Worm (Caenorhabditis elegans) whole organism, early embryonic: ENCODE results near the gene F43C11.7.

Experiments
- B0310.2 ChIP-seq: sonication (generic microtip); optimal IDR thresholded peaks from 2 replicates; lab custom pipeline; 2016; ENCODE audit warnings: mild to moderate bottlenecking, missing genetic modification characterization, missing compliant biosample characterization
- F13C5.2 ChIP-seq: sonication (generic microtip); optimal IDR thresholded peaks from 2 replicates; lab custom pipeline; 2017; ENCODE audit warnings: mild to moderate bottlenecking, missing genetic modification characterization, inconsistent platforms, missing compliant biosample characterization
- aly-1 ChIP-seq: sonication (generic microtip); optimal IDR thresholded peaks from 2 replicates; lab custom pipeline; 2016; ENCODE audit warnings: missing genetic modification characterization, missing compliant biosample characterization
- ama-1 ChIP-seq: fragments of 150-350 bp; optimal IDR thresholded peaks from 2 replicates; lab custom pipeline; 2014
- ceh-13 ChIP-seq: fragments of 200-800 bp; sonication (Bioruptor generic); optimal IDR thresholded peaks from 2 replicates; lab custom pipeline; 2018; ENCODE audit warnings: mild to moderate bottlenecking, missing genetic modification characterization, missing compliant biosample characterization
- ceh-36 ChIP-seq: sonication (generic microtip); optimal IDR thresholded peaks from 2 replicates; lab custom pipeline; 2016; ENCODE audit warnings: missing genetic modification characterization, inconsistent platforms, missing compliant biosample characterization
- ets-7 ChIP-seq: sonication (generic microtip); optimal IDR thresholded peaks from 2 replicates; lab custom pipeline; 2016; ENCODE audit warnings: missing genotype, missing genetic modification characterization, missing compliant biosample characterization
- flt-1 ChIP-seq: fragments of 200-800 bp; sonication (Bioruptor generic); IDR thresholded peaks from 2 replicates; pipeline ENCODE4 v1.3.6; 2022; ENCODE audit warnings: missing genetic modification characterization, missing compliant biosample characterization
- hmbx-1 ChIP-seq: sonication (generic microtip); optimal IDR thresholded peaks from 2 replicates; lab custom pipeline; 2016; ENCODE audit warnings: mild to moderate bottlenecking, missing genetic modification characterization, missing compliant biosample characterization
- hmg-4 ChIP-seq: fragments of 200-800 bp; sonication (Bioruptor generic); optimal IDR thresholded peaks from 2 replicates; lab custom pipeline; 2018; ENCODE audit warnings: mild to moderate bottlenecking, missing genetic modification characterization, missing compliant biosample characterization
- hnd-1 ChIP-seq: sonication (generic microtip); optimal IDR thresholded peaks from 2 replicates; lab custom pipeline; 2016; ENCODE audit warnings: missing genetic modification characterization, missing compliant biosample characterization
- pes-1 ChIP-seq: fragments of 200-800 bp; sonication (Bioruptor generic); IDR thresholded peaks from 2 replicates; pipeline ENCODE4 v1.3.6; 2022; ENCODE audit warnings: missing genetic modification reagents, missing genetic modification characterization, missing compliant biosample characterization
- scrt-1 ChIP-seq: fragments of 200-800 bp; sonication (Bioruptor generic); IDR thresholded peaks from 2 replicates; pipeline ENCODE4 v1.3.6; 2022; ENCODE audit warnings: missing genetic modification characterization, missing compliant biosample characterization
- sea-1 ChIP-seq: fragments of 200-800 bp; sonication (Bioruptor generic); conservative IDR thresholded peaks from 2 replicates; pipeline ENCODE4 v1.3.6; 2022; ENCODE audit warnings: missing genetic modification characterization, missing compliant biosample characterization
- tbx-11 ChIP-seq: fragments of 200-800 bp; sonication (Bioruptor generic); IDR thresholded peaks from 2 replicates; pipeline ENCODE4 v1.3.6; 2022; ENCODE audit warnings: missing genetic modification characterization, missing compliant biosample characterization
- tbx-37 ChIP-seq: fragments of 200-800 bp; sonication (Bioruptor generic); conservative IDR thresholded peaks from 2 replicates; pipeline ENCODE4 v1.3.6; 2022; ENCODE audit warnings: missing genetic modification reagents, missing genetic modification characterization, missing compliant biosample characterization
- tra-4 ChIP-seq: sonication (generic microtip); optimal IDR thresholded peaks from 2 replicates; lab custom pipeline; 2017; ENCODE audit warnings: missing genetic modification characterization, missing compliant biosample characterization

The F43C11.7 gene

ce11 chrII:2335572-2335971 is at the start of gene F43C11.7:
TSS of gene F43C11.7 (plus strand) at chrII:2335897.
- TF ChIP-seq ama-1 (no peak), tbx-11 (GFP tag; lab: Robert Waterston, UW) (no peak)

- no peak for TF ChIP-seq F13C5.2 (tag; lab: Kevin White, UChicago)
- no peak for TF ChIP-seq hmg-4 (GFP tag; lab: Kevin White, UChicago)
- TF ChIP-seq aly-1 (tag; lab: Kevin White, UChicago) = no peak
- no peak for TF ChIP-seq ama-1
- TF ChIP-seq hmbx-1 = no peak
- TF ChIP-seq ceh-13 (GFP tag; lab: Kevin White, UChicago) = no peak
- no peak for TF ChIP-seq B0310.2 (tag; lab: Kevin White, UChicago)
- no peak for TF ChIP-seq flt-1 (GFP tag; lab: Robert Waterston, UW)
- no peak for TF ChIP-seq ets-7 (tag; lab: Kevin White, UChicago)
- TF ChIP-seq ceh-36 (tag; lab: Kevin White, UChicago) = no peak
- no peak for TF ChIP-seq pes-1 (GFP tag; lab: Robert Waterston, UW)
- TF ChIP-seq sea-1 (GFP tag; lab: Robert Waterston, UW) = no peak
- TF ChIP-seq scrt-1 = no peak
- no peak for TF ChIP-seq tbx-37 (GFP tag; lab: Robert Waterston, UW)
- no peak for TF ChIP-seq tbx-11 (GFP tag; lab: Robert Waterston, UW)
- no peak for TF ChIP-seq tra-4
- TF ChIP-seq hnd-1 (tag; lab: Kevin White, UChicago) = no peak
Observed at ce11 chrII:2288798-2289197, 46.9 kb upstream of the F43C11.7 start, which contains the start of the genes K09F6.10 and K09F6.13. TSS of gene K09F6.10 (minus strand) at chrII:2288883. TSS of gene K09F6.13 (plus strand) at chrII:2289114.

- no peak for TF ChIP-seq flt-1 (GFP tag; lab: Robert Waterston, UW)
- TF ChIP-seq hmg-4 (GFP tag; lab: Kevin White, UChicago) = no peak
- no peak for TF ChIP-seq tra-4
- TF ChIP-seq sea-1 (GFP tag; lab: Robert Waterston, UW) = no peak
- no peak for TF ChIP-seq B0310.2 (tag; lab: Kevin White, UChicago)
- TF ChIP-seq hmbx-1 = no peak
- TF ChIP-seq ets-7 (tag; lab: Kevin White, UChicago) = no peak
- no peak for TF ChIP-seq ama-1
- TF ChIP-seq tbx-11 (GFP tag; lab: Robert Waterston, UW) = no peak
- no peak for TF ChIP-seq scrt-1
- no peak for TF ChIP-seq ceh-36 (tag; lab: Kevin White, UChicago)
- no peak for TF ChIP-seq pes-1 (GFP tag; lab: Robert Waterston, UW)
- no peak for TF ChIP-seq F13C5.2 (tag; lab: Kevin White, UChicago)
- TF ChIP-seq ceh-13 (GFP tag; lab: Kevin White, UChicago) = no peak
- no peak for TF ChIP-seq tbx-37 (GFP tag; lab: Robert Waterston, UW)
- no peak for TF ChIP-seq aly-1 (tag; lab: Kevin White, UChicago)
- no peak for TF ChIP-seq hnd-1 (tag; lab: Kevin White, UChicago)
Observed at ce11 chrII:2289441-2289840, 46.3 kb upstream of the F43C11.7 start.

ce11 chrII:2292027-2292426 is 43.7 kb upstream of the F43C11.7 start, which contains the start of gene K09F6.7:
TSS of gene K09F6.7 (minus strand) at chrII:2292127.
- TF ChIP-seq flt-1 (GFP tag; lab: Robert Waterston, UW) (no peak), pes-1 (GFP tag; lab: Robert Waterston, UW) (no peak), ceh-36 (tag; lab: Kevin White, UChicago) (no peak), hnd-1 (tag; lab: Kevin White, UChicago) (no peak), F13C5.2 (tag; lab: Kevin White, UChicago) (no peak), aly-1 (tag; lab: Kevin White, UChicago) (no peak), ama-1 (no peak), tbx-11 (GFP tag; lab: Robert Waterston, UW) (no peak), B0310.2 (tag; lab: Kevin White, UChicago) (no peak), tra-4 (no peak), scrt-1 (no peak), tbx-37 (GFP tag; lab: Robert Waterston, UW) (no peak), hmbx-1 (no peak), hmg-4 (GFP tag; lab: Kevin White, UChicago) (no peak), sea-1 (GFP tag; lab: Robert Waterston, UW) (no peak), ets-7 (tag; lab: Kevin White, UChicago) (no peak), ceh-13 (GFP tag; lab: Kevin White, UChicago) (no peak)

- no peak for TF ChIP-seq tbx-37 (GFP tag; lab: Robert Waterston, UW)
- no peak for TF ChIP-seq hnd-1 (tag; lab: Kevin White, UChicago)
- no peak for TF ChIP-seq ets-7 (tag; lab: Kevin White, UChicago)
- no peak for TF ChIP-seq aly-1 (tag; lab: Kevin White, UChicago)
- no peak for TF ChIP-seq hmbx-1
- TF ChIP-seq hmg-4 (GFP tag; lab: Kevin White, UChicago) = no peak
- TF ChIP-seq scrt-1 = no peak
- no peak for TF ChIP-seq tbx-11 (GFP tag; lab: Robert Waterston, UW)
- no peak for TF ChIP-seq sea-1 (GFP tag; lab: Robert Waterston, UW)
- TF ChIP-seq tra-4 = no peak
- no peak for TF ChIP-seq flt-1 (GFP tag; lab: Robert Waterston, UW)
- no peak for TF ChIP-seq F13C5.2 (tag; lab: Kevin White, UChicago)
- no peak for TF ChIP-seq B0310.2 (tag; lab: Kevin White, UChicago)
- no peak for TF ChIP-seq ceh-13 (GFP tag; lab: Kevin White, UChicago)
- no peak for TF ChIP-seq ama-1
- TF ChIP-seq ceh-36 (tag; lab: Kevin White, UChicago) = no peak
Observed at ce11 chrII:2292549-2292948, 43.1 kb upstream of the F43C11.7 start.

ce11 chrII:2295817-2296315 is 39.8 kb upstream of the F43C11.7 start, which contains the start of gene fbxc-25:
TSS of gene fbxc-25 (minus strand) at chrII:2296265.
- no peak for TF ChIP-seq tbx-11 (GFP tag; lab: Robert Waterston, UW)
- TF ChIP-seq ets-7 (tag; lab: Kevin White, UChicago) = no peak
- TF ChIP-seq hmg-4 (GFP tag; lab: Kevin White, UChicago) = no peak
- TF ChIP-seq ceh-13 (GFP tag; lab: Kevin White, UChicago) = no peak
- no peak for TF ChIP-seq hmbx-1
- no peak for TF ChIP-seq scrt-1
- no peak for TF ChIP-seq ceh-36 (tag; lab: Kevin White, UChicago)
- no peak for TF ChIP-seq B0310.2 (tag; lab: Kevin White, UChicago)
- no peak for TF ChIP-seq tra-4
- TF ChIP-seq F13C5.2 (tag; lab: Kevin White, UChicago) = no peak
- no peak for TF ChIP-seq tbx-37 (GFP tag; lab: Robert Waterston, UW)
- no peak for TF ChIP-seq sea-1 (GFP tag; lab: Robert Waterston, UW)
- no peak for TF ChIP-seq hnd-1 (tag; lab: Kevin White, UChicago)
- no peak for TF ChIP-seq pes-1 (GFP tag; lab: Robert Waterston, UW)
- TF ChIP-seq ama-1 = no peak
- TF ChIP-seq aly-1 (tag; lab: Kevin White, UChicago) = no peak
- TF ChIP-seq flt-1 (GFP tag; lab: Robert Waterston, UW) = no peak
